Worm (Caenorhabditis elegans): ENCODE data around the gene sas-4.

- TF ChIP-seq hnd-1 (tag; optimal IDR thresholded peaks at IDR 0.05) (no peak), tbx-11 (GFP tag; IDR thresholded peaks at IDR 0.05) (no peak), tbx-37 (GFP tag; conservative IDR thresholded peaks at IDR 0.05) (no peak), ceh-36 (tag; optimal IDR thresholded peaks at IDR 0.05) (no peak), B0310.2 (tag; optimal IDR thresholded peaks at IDR 0.05) (no peak), hmg-4 (GFP tag; optimal IDR thresholded peaks at IDR 0.05) (no peak), ama-1 (optimal IDR thresholded peaks at IDR 0.05) (no peak), scrt-1 (GFP tag; IDR thresholded peaks at IDR 0.05) (no peak), tra-4 (tag; optimal IDR thresholded peaks at IDR 0.05) (no peak)
Measured at ce11 chrIII:8293260-8293659, 25.1 kb downstream of the sas-4 start.
